Fruit fly (Drosophila melanogaster): Measurements from ENCODE around the gene Ddx1.

Gene Ddx1

DNA sequence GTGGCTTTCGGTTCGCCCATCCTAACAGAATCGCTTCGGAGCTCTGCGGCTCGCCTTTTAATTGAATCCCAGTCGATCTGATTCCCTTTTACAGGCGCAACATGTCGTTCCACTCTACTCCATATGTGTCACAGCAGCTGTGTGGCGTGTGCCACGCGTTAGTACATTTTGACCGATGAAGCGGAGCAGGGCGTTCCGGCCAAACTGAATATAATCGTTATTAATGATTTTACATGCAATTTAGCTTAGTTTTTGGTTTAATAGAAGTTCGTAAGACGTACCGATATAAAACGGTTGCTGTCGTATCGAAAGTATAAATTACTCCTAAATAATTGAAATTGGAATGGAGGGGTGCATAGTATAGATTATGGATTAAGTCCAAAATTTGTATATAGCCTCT, 3.4 kb downstream of the Ddx1 start, which contains the start of gene CG11523 (continued):
- TF ChIP-seq zen (tag; optimal IDR thresholded peaks at IDR 0.05) (peak; percentile 27), CG11560 (tag; IDR thresholded peaks at IDR 0.05) (0 out of 3 replicates have a peak, but pooled peaks have one; percentile 11), CG13894 (tag; optimal IDR thresholded peaks at IDR 0.05) (peak; percentile 13), Sry-δ (GFP tag; optimal IDR thresholded peaks at IDR 0.05) (peak; percentile 39), Eip74EF (GFP tag; optimal IDR thresholded peaks at IDR 0.05) (no peak), CG18599 (GFP tag; optimal IDR thresholded peaks at IDR 0.05) (peak; percentile 33), CG12659 (GFP tag; optimal IDR thresholded peaks at IDR 0.05) (peak; percentile 45), CG33213 (GFP tag; optimal IDR thresholded peaks at IDR 0.05) (peak; percentile 33), ap (GFP tag; IDR thresholded peaks at IDR 0.05) (no peak), Hsf (GFP tag; optimal IDR thresholded peaks at IDR 0.05) (peak; percentile 36), CG2199 (GFP tag; IDR thresholded peaks at IDR 0.05) (peak; percentile 46; the same call in 1 of the 3 replicates), CG7786 (GFP tag; optimal IDR thresholded peaks at IDR 0.05) (peak; percentile 11), CG10267 (tag; optimal IDR thresholded peaks at IDR 0.05) (peak; percentile 13)

dm6 chr3L:22267248-22267957, 4.2 kb downstream of the Ddx1 start, which contains the start of gene Csp:
Csp (plus strand) TSS chr3L:22267382.
- TF ChIP-seq E2f2 (GFP tag; IDR thresholded peaks at IDR 0.05) (peak; percentile 10; the same call in 1 of the 2 replicates), MTF-1 (GFP tag; optimal IDR thresholded peaks at IDR 0.05; ENCODE audit: borderline replicate concordance) (no peak), crp (GFP tag; optimal IDR thresholded peaks at IDR 0.05) (peak in 1 of 2 experiments; percentile 43), CG3065 (GFP tag; optimal IDR thresholded peaks at IDR 0.05) (no peak), CG7745 (tag; optimal IDR thresholded peaks at IDR 0.05) (no peak), sc (optimal IDR thresholded peaks at IDR 0.05) (no peak), sc (GFP tag; optimal IDR thresholded peaks at IDR 0.05) (no peak), pho (GFP tag; optimal IDR thresholded peaks at IDR 0.05) (no peak), Chrac-16 (GFP tag; optimal IDR thresholded peaks at IDR 0.05) (peak; percentile 23), CG6654 (GFP tag; optimal IDR thresholded peaks at IDR 0.05) (no peak), Ets97D (GFP tag; optimal IDR thresholded peaks at IDR 0.05) (peak; percentile 55), jing (GFP tag; optimal IDR thresholded peaks at IDR 0.05) (no peak), CG10431 (GFP tag; optimal IDR thresholded peaks at IDR 0.05) (no peak), scrt (GFP tag; optimal IDR thresholded peaks at IDR 0.05) (peak; percentile 1), HLH54F (GFP tag; optimal IDR thresholded peaks at IDR 0.05) (no peak), eve (GFP tag; optimal IDR thresholded peaks at IDR 0.05) (no peak), CG12942 (GFP tag; optimal IDR thresholded peaks at IDR 0.05) (no peak), bowl (GFP tag; IDR thresholded peaks at IDR 0.05) (no peak), h (optimal IDR thresholded peaks at IDR 0.05) (no peak), Myb (GFP tag; optimal IDR thresholded peaks at IDR 0.05) (peak; percentile 24), pzg (GFP tag; optimal IDR thresholded peaks at IDR 0.05) (peak; percentile 77), Gug (GFP tag; IDR thresholded peaks at IDR 0.05) (no peak), CG2875 (GFP tag; optimal IDR thresholded peaks at IDR 0.05) (no peak), slp2 (GFP tag; optimal IDR thresholded peaks at IDR 0.05) (no peak), CG3995 (GFP tag; optimal IDR thresholded peaks at IDR 0.05) (peak; percentile 32), Aef1 (GFP tag; IDR thresholded peaks at IDR 0.05) (no peak), psq (GFP tag; optimal IDR thresholded peaks at IDR 0.05) (no peak), CG18476 (GFP tag; optimal IDR thresholded peaks at IDR 0.05) (no peak), z (GFP tag; IDR thresholded peaks at IDR 0.05) (no peak), CG6813 (GFP tag; optimal IDR thresholded peaks at IDR 0.05) (no peak), unpg (GFP tag; optimal IDR thresholded peaks at IDR 0.05) (peak; percentile 2), CG3847 (GFP tag; IDR thresholded peaks at IDR 0.05) (no peak), tup (GFP tag; optimal IDR thresholded peaks at IDR 0.05) (no peak), CG32767 (GFP tag; IDR thresholded peaks at IDR 0.05) (0 out of 2 replicates have a peak, but pooled peaks have one; percentile 22), CG3163 (GFP tag; optimal IDR thresholded peaks at IDR 0.05) (no peak), az2 (GFP tag; optimal IDR thresholded peaks at IDR 0.05) (no peak), yki (optimal IDR thresholded peaks at IDR 0.05) (no peak)
